Fruit fly (Drosophila melanogaster) whole organism: Measurements from ENCODE around the gene RpL7.

Experiments used
- CG8478 ChIP-seq: fragments of >200 bp; optimal IDR thresholded peaks from 2 replicates; lab custom pipeline; 2018; ENCODE audit warnings: inconsistent platforms
- pan ChIP-seq: fragments of >200 bp; optimal IDR thresholded peaks from 2 replicates; lab custom pipeline; 2017
- psq ChIP-seq: fragments of >200 bp; optimal IDR thresholded peaks from 2 replicates; lab custom pipeline; 2017
- usp ChIP-seq: fragments of >200 bp; optimal IDR thresholded peaks from 2 replicates; lab custom pipeline; 2017; ENCODE audit warnings: missing biosample characterization, missing genetic modification characterization, mixed read lengths

- TF ChIP-seq pan (lab: Kevin White, UChicago) (no peak), usp (no peak), psq (lab: Kevin White, UChicago) (no peak), CG8478 (lab: Kevin White, UChicago) (no peak)
These were observed 19.9 kb downstream of the RpL7 start, which contains the start of the genes Npc1a and Prosalpha6 for dm6 chr2L:10220501-10221386.
